Worm (Caenorhabditis elegans) whole organism, L4/young adult: Measurements from ENCODE around the gene F58G6.3.

ENCODE experiments used
- W03F9.2 ChIP-seq: fragments of 150-350 bp; optimal IDR thresholded peaks from 2 replicates; lab custom pipeline; 2014; ENCODE audit warnings: missing biosample characterization, missing genetic modification characterization
- him-1 ChIP-seq: sonication (generic microtip); optimal IDR thresholded peaks from 2 replicates; lab custom pipeline; 2016; ENCODE audit warnings: missing genotype, missing genetic modification reagents, missing genetic modification characterization, missing compliant biosample characterization

ce11 chrIV:9651234-9651633 is 2.1 kb upstream of the F58G6.3 start, which contains the start of gene chca-1:
- no peak for TF ChIP-seq him-1
- peak; percentile 37 for TF ChIP-seq W03F9.2 (tag; lab: Kevin White, UChicago)
